Worm (Caenorhabditis elegans): ENCODE measurements around the gene Y44A6B.3.

DNA sequence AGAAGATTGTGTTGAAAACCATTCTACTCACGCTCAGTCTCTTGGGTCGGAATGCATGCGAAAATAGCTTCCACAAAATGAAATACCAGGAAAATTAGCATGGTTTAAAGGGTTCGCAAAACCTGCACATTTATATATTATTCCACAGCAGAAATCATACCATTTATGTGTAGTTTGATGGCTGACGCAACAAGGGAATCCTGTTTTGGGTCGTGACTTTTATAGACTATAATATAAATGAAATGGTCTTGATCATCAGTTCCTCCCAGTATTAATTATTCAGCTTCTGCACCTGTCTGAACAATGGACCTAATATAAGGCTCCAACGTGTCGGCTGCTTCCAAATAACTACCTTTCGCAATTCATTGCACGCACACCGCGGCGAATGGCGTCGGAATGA lies 15.2 kb downstream of the Y44A6B.3 start, which contains the start of gene F46B3.8:
- no peak for TF ChIP-seq unc-55 (GFP tag; optimal IDR thresholded peaks at IDR 0.05)
- no peak for TF ChIP-seq fkh-10 (GFP tag; optimal IDR thresholded peaks at IDR 0.05)
- TF ChIP-seq unc-3 (GFP tag; conservative IDR thresholded peaks at IDR 0.05): no peak
- no peak for TF ChIP-seq unc-3 (tag; optimal IDR thresholded peaks at IDR 0.05)
- TF ChIP-seq hlh-8 (tag; optimal IDR thresholded peaks at IDR 0.05): no peak
- no peak for TF ChIP-seq tbx-2 (tag; optimal IDR thresholded peaks at IDR 0.05)
- TF ChIP-seq K02D7.2 (tag; optimal IDR thresholded peaks at IDR 0.05): no peak
- no peak for TF ChIP-seq hlh-13 (GFP tag; optimal IDR thresholded peaks at IDR 0.05)
- TF ChIP-seq unc-42 (tag; optimal IDR thresholded peaks at IDR 0.05): no peak
- no peak for TF ChIP-seq dve-1 (tag; optimal IDR thresholded peaks at IDR 0.05)
